Worm (Caenorhabditis elegans): Measurements from ENCODE around the gene W02B12.13.

DNA sequence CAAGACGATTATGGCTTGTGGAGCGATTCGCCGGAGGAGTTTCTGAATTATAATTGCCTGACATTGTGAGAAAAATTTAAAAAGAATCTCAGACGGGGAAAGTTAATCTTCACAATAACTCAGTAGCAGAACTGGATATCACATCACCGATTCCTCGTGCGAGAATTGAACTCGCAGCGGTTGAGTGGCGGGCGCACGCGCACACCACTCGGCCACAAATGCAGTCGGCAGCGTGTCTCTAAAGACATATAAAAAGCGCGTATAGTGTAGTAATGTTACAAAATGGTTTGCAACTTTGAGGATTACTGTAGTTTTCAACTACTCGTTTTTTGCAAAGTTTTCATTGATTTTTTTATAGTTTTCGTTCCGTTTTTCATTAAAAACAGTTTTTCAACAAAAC, 39.5 kb downstream of the W02B12.13 start:
- TF ChIP-seq ceh-14 (tag; optimal IDR thresholded peaks at IDR 0.05) = peak; percentile 94
- TF ChIP-seq pha-4 (tag; optimal IDR thresholded peaks at IDR 0.05) = no peak
- no peak for TF ChIP-seq ama-1 (optimal IDR thresholded peaks at IDR 0.05)
- TF ChIP-seq madf-2 (tag; optimal IDR thresholded peaks at IDR 0.05) = peak; percentile 95
